Fruit fly (Drosophila melanogaster): Measurements from ENCODE around the gene CG18764.

Gene CG18764

DNA sequence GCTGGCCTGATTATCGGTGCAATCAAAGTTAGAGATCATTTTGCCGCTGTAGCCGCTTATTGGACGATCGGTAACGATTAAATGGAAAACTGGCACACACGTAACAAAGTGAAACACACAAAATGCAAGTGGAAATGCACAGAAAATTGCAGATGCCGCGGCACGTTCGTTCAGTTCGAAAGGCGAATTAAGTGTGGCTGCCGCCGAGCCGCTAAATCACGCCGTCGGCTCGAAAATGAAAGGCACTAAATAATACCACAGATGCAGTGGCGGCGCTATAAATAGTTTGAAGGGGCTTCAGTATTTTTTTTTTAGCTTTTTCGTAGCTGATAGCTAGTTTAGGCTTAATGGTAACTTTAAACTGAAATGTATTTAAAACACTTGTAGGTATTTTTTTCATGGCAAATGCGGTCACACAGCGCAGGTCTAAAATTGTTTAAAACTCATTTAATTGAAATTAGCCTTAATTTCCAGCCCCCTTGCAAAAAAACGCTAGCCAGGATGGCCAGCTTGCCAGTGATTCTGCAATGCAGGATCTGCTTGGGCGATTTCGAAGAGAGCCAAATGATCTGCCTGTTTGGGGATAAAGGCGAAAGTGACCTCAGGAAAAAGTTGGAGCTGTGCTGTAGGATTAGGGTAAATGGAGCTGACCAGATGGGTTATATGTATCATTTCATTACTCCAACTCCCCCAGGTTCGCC lies 6.8 kb upstream of the CG18764 start, which contains the start of the genes Jupiter and CG14710 (continued):
- TF ChIP-seq CG3281 (GFP tag; optimal IDR thresholded peaks at IDR 0.05) (no peak), gro (GFP tag; optimal IDR thresholded peaks at IDR 0.05) (peak; percentile 77), crp (GFP tag; optimal IDR thresholded peaks at IDR 0.05) (peak in 1 of 2 experiments; percentile 45), tgo (GFP tag; IDR thresholded peaks at IDR 0.05) (peak; percentile 48; the same call in 1 of the 3 replicates), CG1024 (GFP tag; IDR thresholded peaks at IDR 0.05) (peak; percentile 38; the same call in 1 of the 2 replicates), gce (GFP tag; IDR thresholded peaks at IDR 0.05) (0 out of 3 replicates have a peak, but pooled peaks have one; percentile 41), CG1792 (GFP tag; optimal IDR thresholded peaks at IDR 0.05) (peak; percentile 62), Deaf1 (tag; optimal IDR thresholded peaks at IDR 0.05) (peak; percentile 32), CG4730 (GFP tag; IDR thresholded peaks at IDR 0.05) (no peak), Dip2 (GFP tag; IDR thresholded peaks at IDR 0.05) (no peak), CG7745 (tag; optimal IDR thresholded peaks at IDR 0.05) (peak; percentile 61), hbn (GFP tag; IDR thresholded peaks at IDR 0.05; ENCODE audit: partially characterized antibody) (no peak), sisA (GFP tag; IDR thresholded peaks at IDR 0.05) (peak; percentile 72), sug (tag; optimal IDR thresholded peaks at IDR 0.05) (peak; percentile 69), Ssrp (tag; optimal IDR thresholded peaks at IDR 0.05) (peak; percentile 40), CG8944 (GFP tag; optimal IDR thresholded peaks at IDR 0.05) (peak; percentile 86), NFAT (GFP tag; IDR thresholded peaks at IDR 0.05) (peak; percentile 88), CG11093 (GFP tag; IDR thresholded peaks at IDR 0.05) (peak; percentile 34; the same call in 1 of the 3 replicates), row (GFP tag; IDR thresholded peaks at IDR 0.05) (peak; percentile 89), Kr (GFP tag; optimal IDR thresholded peaks at IDR 0.05) (no peak), mld (GFP tag; IDR thresholded peaks at IDR 0.05; ENCODE audit: partially characterized antibody) (no peak), bcd (GFP tag; optimal IDR thresholded peaks at IDR 0.05) (peak; percentile 70), amos (GFP tag; IDR thresholded peaks at IDR 0.05; ENCODE audit: partially characterized antibody) (peak; percentile 23; the same call in 1 of the 2 replicates), CG15011 (GFP tag; optimal IDR thresholded peaks at IDR 0.05) (no peak), CG16863 (GFP tag; optimal IDR thresholded peaks at IDR 0.05) (peak; percentile 23), ac (GFP tag; optimal IDR thresholded peaks at IDR 0.05) (no peak), CG7357 (GFP tag; IDR thresholded peaks at IDR 0.05) (peak; percentile 46; the same call in 1 of the 3 replicates), CG9437 (GFP tag; optimal IDR thresholded peaks at IDR 0.05) (no peak), CG13624 (GFP tag; optimal IDR thresholded peaks at IDR 0.05) (peak; percentile 89), CG11085 (GFP tag; IDR thresholded peaks at IDR 0.05) (0 out of 2 replicates have a peak, but pooled peaks have one; percentile 18), repo (GFP tag; optimal IDR thresholded peaks at IDR 0.05) (peak; percentile 62), CG18764 (GFP tag; optimal IDR thresholded peaks at IDR 0.05) (peak; percentile 75), CG14441 (GFP tag; IDR thresholded peaks at IDR 0.05) (peak; percentile 66), Rx (GFP tag; IDR thresholded peaks at IDR 0.05) (peak; percentile 38; the same call in 1 of the 2 replicates), bab2 (GFP tag; optimal IDR thresholded peaks at IDR 0.05) (peak; percentile 86), phol (tag; optimal IDR thresholded peaks at IDR 0.05) (peak; percentile 80), sim (GFP tag; IDR thresholded peaks at IDR 0.05) (no peak), Taf1 (GFP tag; IDR thresholded peaks at IDR 0.05) (no peak), CG3726 (GFP tag; IDR thresholded peaks at IDR 0.05) (no peak), Doc2 (GFP tag; IDR thresholded peaks at IDR 0.05) (no peak), CG2712 (tag; optimal IDR thresholded peaks at IDR 0.05) (peak; percentile 78), mirr (GFP tag; optimal IDR thresholded peaks at IDR 0.05) (peak; percentile 26), shn (GFP tag; optimal IDR thresholded peaks at IDR 0.05) (peak; percentile 83), CG30403 (GFP tag; optimal IDR thresholded peaks at IDR 0.05) (peak; percentile 83), CG7928 (GFP tag; optimal IDR thresholded peaks at IDR 0.05) (peak; percentile 29), CG10209 (GFP tag; optimal IDR thresholded peaks at IDR 0.05) (peak; percentile 46), hb (GFP tag; IDR thresholded peaks at IDR 0.05; ENCODE audit: partially characterized antibody) (no peak), CG1647 (GFP tag; optimal IDR thresholded peaks at IDR 0.05) (peak; percentile 33), CG15479 (GFP tag; optimal IDR thresholded peaks at IDR 0.05) (peak; percentile 4), Sin3A (optimal IDR thresholded peaks at IDR 0.05) (peak; percentile 81)
